Fruit fly (Drosophila melanogaster): ENCODE measurements around the gene CG42331.

Gene CG42331

dm6 chr3R:24816993-24817854, 45.2 kb downstream of the CG42331 start, which contains the start of the genes CG5808 and Saf-B (continued):
- TF ChIP-seq dm (GFP tag; optimal IDR thresholded peaks at IDR 0.05) (no peak), klu (GFP tag; IDR thresholded peaks at IDR 0.05) (no peak; the same call in 1 of the 2 replicates), jumu (GFP tag; optimal IDR thresholded peaks at IDR 0.05) (no peak), ken (GFP tag; IDR thresholded peaks at IDR 0.05) (no peak), Ets97D (GFP tag; optimal IDR thresholded peaks at IDR 0.05) (peak; percentile 26), kah (GFP tag; optimal IDR thresholded peaks at IDR 0.05) (no peak), Opbp (GFP tag; IDR thresholded peaks at IDR 0.05; ENCODE audit: partially characterized antibody) (peak; percentile 80), CG31365 (tag; optimal IDR thresholded peaks at IDR 0.05) (no peak), bsh (GFP tag; optimal IDR thresholded peaks at IDR 0.05) (no peak), knrl (GFP tag; IDR thresholded peaks at IDR 0.05; ENCODE audit: partially characterized antibody) (peak; percentile 83; the same call in 2 of the 3 replicates), run (tag; optimal IDR thresholded peaks at IDR 0.05) (no peak), sob (GFP tag; IDR thresholded peaks at IDR 0.05) (peak; percentile 33; the same call in 1 of the 2 replicates), danr (GFP tag; IDR thresholded peaks at IDR 0.05) (no peak), Dref (GFP tag; IDR thresholded peaks at IDR 0.05) (peak; percentile 82), Six4 (GFP tag; optimal IDR thresholded peaks at IDR 0.05) (peak; percentile 40), lmd (GFP tag; IDR thresholded peaks at IDR 0.05) (peak; percentile 57), pho (GFP tag; optimal IDR thresholded peaks at IDR 0.05) (peak; percentile 7), CG17328 (GFP tag; IDR thresholded peaks at IDR 0.05) (no peak), trem (tag; optimal IDR thresholded peaks at IDR 0.05) (peak; percentile 68), Aef1 (GFP tag; IDR thresholded peaks at IDR 0.05) (peak; percentile 42), bab2 (GFP tag; optimal IDR thresholded peaks at IDR 0.05) (no peak), kay (GFP tag; optimal IDR thresholded peaks at IDR 0.05) (peak; percentile 54), h (optimal IDR thresholded peaks at IDR 0.05) (no peak), Adf1 (GFP tag; IDR thresholded peaks at IDR 0.05) (no peak), CG15011 (GFP tag; optimal IDR thresholded peaks at IDR 0.05) (no peak), mirr (GFP tag; optimal IDR thresholded peaks at IDR 0.05) (no peak), HHEX (GFP tag; optimal IDR thresholded peaks at IDR 0.05) (no peak), CG13894 (tag; optimal IDR thresholded peaks at IDR 0.05) (no peak), CG15696 (tag; optimal IDR thresholded peaks at IDR 0.05) (peak; percentile 43), lilli (GFP tag; optimal IDR thresholded peaks at IDR 0.05) (peak; percentile 38), CG6689 (GFP tag; IDR thresholded peaks at IDR 0.05) (peak; percentile 70), ERR (GFP tag; optimal IDR thresholded peaks at IDR 0.05) (no peak), gem (tag; optimal IDR thresholded peaks at IDR 0.05) (no peak), Chrac-16 (GFP tag; optimal IDR thresholded peaks at IDR 0.05) (peak; percentile 4), gfzf (GFP tag; optimal IDR thresholded peaks at IDR 0.05) (no peak), CG7839 (tag; optimal IDR thresholded peaks at IDR 0.05) (no peak), sqz (GFP tag; optimal IDR thresholded peaks at IDR 0.05) (no peak), Xbp1 (GFP tag; optimal IDR thresholded peaks at IDR 0.05) (peak; percentile 39), Dfd (GFP tag; optimal IDR thresholded peaks at IDR 0.05) (no peak), Xrp1 (GFP tag; IDR thresholded peaks at IDR 0.05) (peak; percentile 49; the same call in 1 of the 2 replicates), psq (GFP tag; optimal IDR thresholded peaks at IDR 0.05) (no peak), CG12236 (GFP tag; optimal IDR thresholded peaks at IDR 0.05) (no peak), CG15073 (GFP tag; optimal IDR thresholded peaks at IDR 0.05) (no peak), Oaz (GFP tag; IDR thresholded peaks at IDR 0.05) (no peak), nerfin-2 (GFP tag; IDR thresholded peaks at IDR 0.05; ENCODE audit: partially characterized antibody) (peak; percentile 86), CG3838 (GFP tag; optimal IDR thresholded peaks at IDR 0.05) (no peak), CG3995 (GFP tag; optimal IDR thresholded peaks at IDR 0.05) (peak; percentile 54), CG13123 (GFP tag; optimal IDR thresholded peaks at IDR 0.05) (no peak), CG2199 (GFP tag; IDR thresholded peaks at IDR 0.05) (no peak), fd96Cb (tag; optimal IDR thresholded peaks at IDR 0.05) (peak; percentile 38)
